Worm (Caenorhabditis elegans) whole organism, L4/young adult: ENCODE measurements around the gene Y82E9BL.5.

Experiments used
- W03F9.2 ChIP-seq: fragments of 150-350 bp; optimal IDR thresholded peaks from 2 replicates; lab custom pipeline; 2014; ENCODE audit warnings: missing biosample characterization, missing genetic modification characterization
- dao-5 ChIP-seq: sonication (generic microtip); optimal IDR thresholded peaks from 2 replicates; lab custom pipeline; 2016; ENCODE audit warnings: missing genotype, missing genetic modification characterization, moderate library complexity, missing compliant biosample characterization
- him-1 ChIP-seq: sonication (generic microtip); optimal IDR thresholded peaks from 2 replicates; lab custom pipeline; 2016; ENCODE audit warnings: missing genotype, missing genetic modification reagents, missing genetic modification characterization, missing compliant biosample characterization

DNA sequence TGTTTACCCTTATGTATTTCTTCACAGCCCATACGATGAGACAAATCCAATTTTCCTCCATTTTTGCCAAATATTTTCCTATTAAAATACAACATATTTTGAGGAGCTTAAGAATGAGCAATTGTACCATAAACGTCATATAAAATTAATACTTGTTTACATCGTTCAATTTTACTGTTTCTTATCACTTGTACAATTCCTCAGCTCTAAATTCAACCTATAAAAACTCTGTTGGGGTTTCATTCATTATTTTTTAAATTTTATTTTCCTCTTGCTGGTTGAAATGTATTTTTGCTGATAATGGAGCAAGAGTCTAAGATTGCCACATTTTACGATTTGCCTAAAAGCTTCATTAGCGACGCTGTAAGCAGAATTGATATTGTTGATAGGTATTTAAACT lies 44.0 kb downstream of the Y82E9BL.5 start, which contains the start of gene fbxa-75:
- TF ChIP-seq W03F9.2 (no peak), him-1 (tag; lab: Kevin White, UChicago) (no peak), dao-5 (tag; lab: Kevin White, UChicago) (no peak)
